Fruit fly (Drosophila melanogaster): Measurements from ENCODE around the gene Gr23a.

Gr23a gene

DNA sequence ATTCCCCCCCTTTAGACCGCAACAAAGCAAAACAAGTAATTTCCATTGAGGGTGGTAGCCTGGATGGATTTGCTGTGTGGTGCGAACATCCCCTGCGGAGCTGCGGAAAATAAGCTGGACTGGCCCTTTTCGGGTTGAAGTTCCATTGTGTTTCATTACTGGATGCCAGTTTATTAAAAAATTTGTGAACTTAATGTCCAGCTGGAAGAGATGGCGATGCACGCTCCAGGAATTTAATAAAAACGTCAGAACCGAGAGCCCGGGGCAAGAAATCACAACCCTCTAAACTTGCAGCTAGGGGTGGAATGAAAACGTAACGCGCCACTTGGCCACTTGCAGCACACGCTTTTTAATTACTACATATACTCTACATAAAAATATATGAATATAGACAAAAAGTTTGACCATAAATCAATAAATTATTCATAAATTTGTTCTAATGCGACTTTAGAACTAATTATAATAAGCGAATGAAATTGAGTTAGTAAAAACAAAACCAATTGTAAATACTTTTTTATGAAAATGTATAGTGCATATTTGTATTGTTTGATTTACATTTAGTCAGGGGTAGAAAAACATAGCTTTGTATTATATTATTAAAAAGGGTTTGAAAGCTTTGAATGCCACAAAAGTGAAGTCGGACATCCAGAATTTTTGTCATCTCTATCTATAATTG is 33.2 kb upstream of the Gr23a start (continued):
- TF ChIP-seq CG7928 (GFP tag; optimal IDR thresholded peaks at IDR 0.05) (no peak), tap (tag; optimal IDR thresholded peaks at IDR 0.05) (no peak), grn (GFP tag; optimal IDR thresholded peaks at IDR 0.05) (no peak), CG10274 (GFP tag; optimal IDR thresholded peaks at IDR 0.05) (no peak), dimm (GFP tag; IDR thresholded peaks at IDR 0.05) (no peak), CG11247 (GFP tag; IDR thresholded peaks at IDR 0.05) (no peak), cad (GFP tag; optimal IDR thresholded peaks at IDR 0.05) (no peak), Oli (tag; optimal IDR thresholded peaks at IDR 0.05) (peak; percentile 36), B-H1 (GFP tag; IDR thresholded peaks at IDR 0.05) (no peak), row (GFP tag; IDR thresholded peaks at IDR 0.05) (0 out of 3 replicates have a peak, but pooled peaks have one; percentile 33), slou (GFP tag; optimal IDR thresholded peaks at IDR 0.05) (no peak), Drgx (GFP tag; IDR thresholded peaks at IDR 0.05) (no peak), zfh1 (GFP tag; IDR thresholded peaks at IDR 0.05) (no peak), ken (GFP tag; IDR thresholded peaks at IDR 0.05) (no peak), lilli (GFP tag; optimal IDR thresholded peaks at IDR 0.05) (no peak), CG10209 (GFP tag; optimal IDR thresholded peaks at IDR 0.05) (no peak), CG9817 (tag; optimal IDR thresholded peaks at IDR 0.05) (no peak), CoRest (tag; optimal IDR thresholded peaks at IDR 0.05) (peak; percentile 38), CG4617 (GFP tag; optimal IDR thresholded peaks at IDR 0.05; ENCODE audit: borderline replicate concordance) (no peak), MBD-R2 (GFP tag; IDR thresholded peaks at IDR 0.05) (no peak), ind (GFP tag; optimal IDR thresholded peaks at IDR 0.05) (no peak), run (tag; optimal IDR thresholded peaks at IDR 0.05) (peak; percentile 3), Bgb (GFP tag; IDR thresholded peaks at IDR 0.05; ENCODE audit: partially characterized antibody) (no peak), sr (GFP tag; IDR thresholded peaks at IDR 0.05) (no peak), oc (tag; optimal IDR thresholded peaks at IDR 0.05) (no peak), her (GFP tag; optimal IDR thresholded peaks at IDR 0.05) (no peak), CG12391 (tag; optimal IDR thresholded peaks at IDR 0.05) (peak; percentile 45), MESR4 (GFP tag; optimal IDR thresholded peaks at IDR 0.05) (no peak), CG2129 (GFP tag; IDR thresholded peaks at IDR 0.05; ENCODE audit: partially characterized antibody) (no peak), CG11504 (tag; optimal IDR thresholded peaks at IDR 0.05) (peak; percentile 58), CG8924 (tag; optimal IDR thresholded peaks at IDR 0.05) (peak; percentile 50), slp2 (GFP tag; optimal IDR thresholded peaks at IDR 0.05) (no peak), jing (GFP tag; optimal IDR thresholded peaks at IDR 0.05) (no peak), Dip2 (GFP tag; IDR thresholded peaks at IDR 0.05) (no peak), Hr51 (GFP tag; optimal IDR thresholded peaks at IDR 0.05) (peak in 1 of 2 experiments; percentile 29), pzg (GFP tag; optimal IDR thresholded peaks at IDR 0.05) (no peak), p53 (GFP tag; optimal IDR thresholded peaks at IDR 0.05) (no peak), Fer2 (tag; optimal IDR thresholded peaks at IDR 0.05) (no peak), CG15269 (tag; optimal IDR thresholded peaks at IDR 0.05) (peak; percentile 1), croc (GFP tag; conservative IDR thresholded peaks at IDR 0.05) (no peak), Nf-YB (GFP tag; optimal IDR thresholded peaks at IDR 0.05) (no peak), nmo (GFP tag; optimal IDR thresholded peaks at IDR 0.05) (peak; percentile 18), CG13624 (GFP tag; optimal IDR thresholded peaks at IDR 0.05) (no peak), ci (GFP tag; IDR thresholded peaks at IDR 0.05) (no peak), stwl (tag; optimal IDR thresholded peaks at IDR 0.05) (no peak), fru (optimal IDR thresholded peaks at IDR 0.05) (no peak), CG16813 (GFP tag; IDR thresholded peaks at IDR 0.05; ENCODE audit: partially characterized antibody) (no peak), CG6813 (GFP tag; optimal IDR thresholded peaks at IDR 0.05) (no peak), CG42726 (GFP tag; IDR thresholded peaks at IDR 0.05; ENCODE audit: partially characterized antibody) (no peak), pfk (GFP tag; optimal IDR thresholded peaks at IDR 0.05) (no peak)

All from whole organism, embryonic.